Fruit fly (Drosophila melanogaster) whole organism, embryonic: ENCODE data around the gene Surf1.
A peak's percentile ranks its signal among the peaks of the same experiment; 100 is the strongest.

Source experiments
- ATbp ChIP-seq: fragments of 200-800 bp; sonication (Bioruptor generic); optimal IDR thresholded peaks from 2 replicates; lab custom pipeline; 2017; ENCODE audit warnings: missing biosample characterization, mild to moderate bottlenecking, missing genetic modification characterization, missing genetic modification reagents
- Atf-2 ChIP-seq: fragments of 200-800 bp; sonication (Bioruptor generic); optimal IDR thresholded peaks from 2 replicates; lab custom pipeline; 2016; ENCODE audit warnings: missing biosample characterization, missing genetic modification characterization
- Bdp1 ChIP-seq: fragments of 200-800 bp; sonication (Bioruptor generic); optimal IDR thresholded peaks from 3 replicates; lab custom pipeline; 2016; ENCODE audit warnings: missing biosample characterization, missing genetic modification characterization
- BtbVII ChIP-seq: fragments of 200-800 bp; sonication (Bioruptor generic); optimal IDR thresholded peaks from 3 replicates; lab custom pipeline; 2017; ENCODE audit warnings: missing biosample characterization, mild to moderate bottlenecking, missing genetic modification characterization
- CG10366 ChIP-seq: fragments of 200-800 bp; sonication (Bioruptor generic); IDR thresholded peaks from 2 replicates; pipeline ENCODE4 v1.3.6; 2022; ENCODE audit warnings: missing biosample characterization, missing genetic modification characterization
- CG10543 ChIP-seq: fragments of 200-800 bp; sonication (Bioruptor generic); optimal IDR thresholded peaks from 3 replicates; lab custom pipeline; 2017; ENCODE audit warnings: missing biosample characterization, mild to moderate bottlenecking, missing genetic modification characterization, moderate library complexity
- CG14667 ChIP-seq: fragments of 200-800 bp; sonication (Bioruptor generic); IDR thresholded peaks from 2 replicates; pipeline ENCODE4 v1.3.6; 2022; ENCODE audit warnings: missing biosample characterization, missing genetic modification characterization
- CG15479 ChIP-seq: fragments of 200-800 bp; sonication (Bioruptor generic); optimal IDR thresholded peaks from 3 replicates; lab custom pipeline; 2019; ENCODE audit warnings: missing biosample characterization, mild to moderate bottlenecking, missing genetic modification characterization, moderate library complexity
- CG17186 ChIP-seq: fragments of 200-800 bp; sonication (Bioruptor generic); optimal IDR thresholded peaks from 3 replicates; lab custom pipeline; 2017; ENCODE audit warnings: missing biosample characterization, missing genetic modification reagents, missing genetic modification characterization
- CG17361 ChIP-seq: fragments of 200-800 bp; sonication (Bioruptor generic); IDR thresholded peaks from 3 replicates; pipeline ENCODE4 v1.3.6; 2022; ENCODE audit warnings: missing biosample characterization, missing genetic modification characterization
- CG17385 ChIP-seq: fragments of 200-800 bp; sonication (Bioruptor generic); optimal IDR thresholded peaks from 3 replicates; lab custom pipeline; 2018; ENCODE audit warnings: missing biosample characterization, mild to moderate bottlenecking, missing genetic modification characterization
- CG1792 ChIP-seq: fragments of 200-800 bp; sonication (Bioruptor generic); optimal IDR thresholded peaks from 2 replicates; lab custom pipeline; 2016; ENCODE audit warnings: missing biosample characterization, missing genetic modification characterization
- CG2678 ChIP-seq: fragments of 200-800 bp; sonication (Bioruptor generic); optimal IDR thresholded peaks from 3 replicates; lab custom pipeline; 2019; ENCODE audit warnings: missing biosample characterization, mild to moderate bottlenecking, missing genetic modification characterization, moderate library complexity
- CG2889 ChIP-seq: fragments of 200-800 bp; sonication (Bioruptor generic); IDR thresholded peaks from 3 replicates; pipeline ENCODE4 v1.3.6; 2022; ENCODE audit warnings: missing biosample characterization, missing genetic modification characterization
- CG33213 ChIP-seq: fragments of 200-800 bp; sonication (Bioruptor generic); optimal IDR thresholded peaks from 3 replicates; lab custom pipeline; 2016; ENCODE audit warnings: missing biosample characterization, missing genetic modification characterization
- CG4328 ChIP-seq: fragments of 200-800 bp; sonication (Bioruptor generic); optimal IDR thresholded peaks from 3 replicates; lab custom pipeline; 2017; ENCODE audit warnings: missing biosample characterization, missing genetic modification reagents, missing genetic modification characterization
- CG4707 ChIP-seq: fragments of 200-800 bp; sonication (Bioruptor generic); optimal IDR thresholded peaks from 2 replicates; lab custom pipeline; 2018; ENCODE audit warnings: missing biosample characterization, mild to moderate bottlenecking, missing genetic modification characterization, moderate library complexity
- CG6175 ChIP-seq: fragments of 200-800 bp; sonication (Bioruptor generic); IDR thresholded peaks from 3 replicates; pipeline ENCODE4 v1.3.6; 2022; ENCODE audit warnings: missing biosample characterization, missing genetic modification characterization
- CG6854 ChIP-seq: fragments of 200-800 bp; sonication (Bioruptor generic); optimal IDR thresholded peaks from 3 replicates; lab custom pipeline; 2017; ENCODE audit warnings: missing biosample characterization, mild to moderate bottlenecking, missing genetic modification characterization
- CG7928 ChIP-seq: fragments of 200-800 bp; sonication (Bioruptor generic); optimal IDR thresholded peaks from 2 replicates; lab custom pipeline; 2017; ENCODE audit warnings: missing biosample characterization, mild to moderate bottlenecking, missing genetic modification characterization
- CG9437 ChIP-seq: fragments of 200-800 bp; sonication (Bioruptor generic); optimal IDR thresholded peaks from 2 replicates; lab custom pipeline; 2018; ENCODE audit warnings: missing biosample characterization, mild to moderate bottlenecking, missing genetic modification characterization
- Dbx ChIP-seq: fragments of 200-800 bp; sonication (Bioruptor generic); IDR thresholded peaks from 3 replicates; pipeline ENCODE4 v1.3.6; 2022; ENCODE audit warnings: missing biosample characterization, missing genetic modification characterization
- Dip3 ChIP-seq: fragments of 200-800 bp; sonication (Bioruptor generic); optimal IDR thresholded peaks from 3 replicates; lab custom pipeline; 2016; ENCODE audit warnings: missing biosample characterization, missing genetic modification characterization
- Gug ChIP-seq: fragments of 200-800 bp; sonication (Bioruptor generic); IDR thresholded peaks from 4 replicates; pipeline ENCODE4 v1.3.6; 2022; ENCODE audit warnings: missing biosample characterization, missing genetic modification characterization
- Mes4 ChIP-seq: fragments of 200-800 bp; sonication (Bioruptor generic); optimal IDR thresholded peaks from 2 replicates; lab custom pipeline; 2016; ENCODE audit warnings: missing biosample characterization, missing genetic modification characterization
- NK7.1 ChIP-seq: fragments of 200-800 bp; sonication (Bioruptor generic); optimal IDR thresholded peaks from 3 replicates; lab custom pipeline; 2016; ENCODE audit warnings: missing biosample characterization, missing genetic modification characterization
- Sin3A ChIP-seq: fragments of >200 bp; optimal IDR thresholded peaks from 2 replicates; lab custom pipeline; 2018
- Sox102F ChIP-seq: fragments of 200-800 bp; sonication (Bioruptor generic); optimal IDR thresholded peaks from 2 replicates; lab custom pipeline; 2018; ENCODE audit warnings: missing biosample characterization, mild to moderate bottlenecking, missing genetic modification characterization, moderate library complexity
- TFAM ChIP-seq: fragments of 200-800 bp; sonication (Bioruptor generic); optimal IDR thresholded peaks from 2 replicates; lab custom pipeline; 2017; ENCODE audit warnings: missing biosample characterization, missing genetic modification characterization, inconsistent platforms
- Xrp1 ChIP-seq: fragments of 200-800 bp; sonication (Bioruptor generic); IDR thresholded peaks from 2 replicates; pipeline ENCODE4 v1.3.6; 2022; ENCODE audit warnings: missing biosample characterization, missing genetic modification characterization
- YL-1 ChIP-seq: fragments of 200-800 bp; sonication (Bioruptor generic); optimal IDR thresholded peaks from 3 replicates; lab custom pipeline; 2017; ENCODE audit warnings: missing biosample characterization, mild to moderate bottlenecking, missing genetic modification characterization
- cato ChIP-seq: fragments of 200-800 bp; sonication (Bioruptor generic); optimal IDR thresholded peaks from 2 replicates; lab custom pipeline; 2016; ENCODE audit warnings: missing biosample characterization, missing genetic modification characterization, borderline replicate concordance
- ci ChIP-seq: fragments of 200-800 bp; sonication (Bioruptor generic); IDR thresholded peaks from 3 replicates; pipeline ENCODE4 v1.3.6; 2022; ENCODE audit warnings: missing biosample characterization, missing genetic modification characterization
- croc ChIP-seq: fragments of 200-800 bp; sonication (Bioruptor generic); conservative IDR thresholded peaks from 3 replicates; pipeline ENCODE4 v1.3.6; 2022; ENCODE audit warnings: missing biosample characterization, missing genetic modification characterization
- fd96Cb ChIP-seq: fragments of 200-800 bp; sonication (Bioruptor generic); optimal IDR thresholded peaks from 2 replicates; lab custom pipeline; 2018; ENCODE audit warnings: missing biosample characterization, mild to moderate bottlenecking, missing genetic modification characterization, moderate library complexity
- fru ChIP-seq: fragments of >200 bp; optimal IDR thresholded peaks from 2 replicates; lab custom pipeline; 2017
- jumu ChIP-seq: fragments of 200-800 bp; sonication (Bioruptor generic); optimal IDR thresholded peaks from 3 replicates; lab custom pipeline; 2016; ENCODE audit warnings: missing biosample characterization, missing genetic modification characterization
- lmd ChIP-seq: fragments of 200-800 bp; sonication (Bioruptor generic); IDR thresholded peaks from 2 replicates; pipeline ENCODE4 v1.3.6; 2022; ENCODE audit warnings: missing biosample characterization, missing genetic modification characterization
- pb ChIP-seq: fragments of 200-800 bp; sonication (Bioruptor generic); optimal IDR thresholded peaks from 3 replicates; lab custom pipeline; 2016; ENCODE audit warnings: missing biosample characterization, missing genetic modification characterization
- sens ChIP-seq: fragments of 200-800 bp; sonication (Bioruptor generic); peaks from one replicate; lab custom pipeline; 2016; ENCODE audit warnings: missing biosample characterization, missing genetic modification characterization
- shn ChIP-seq: fragments of 200-800 bp; sonication (Bioruptor generic); optimal IDR thresholded peaks from 3 replicates; lab custom pipeline; 2016; ENCODE audit warnings: missing biosample characterization, missing genetic modification characterization
- slbo ChIP-seq: fragments of 200-800 bp; sonication (Bioruptor generic); IDR thresholded peaks from 2 replicates; pipeline ENCODE4 v1.3.6; 2022; ENCODE audit warnings: missing biosample characterization, missing genetic modification characterization
- slou ChIP-seq: fragments of 200-800 bp; sonication (Bioruptor generic); optimal IDR thresholded peaks from 3 replicates; lab custom pipeline; 2016; ENCODE audit warnings: missing biosample characterization, missing genetic modification characterization
- sqz ChIP-seq: fragments of 200-800 bp; sonication (Bioruptor generic); optimal IDR thresholded peaks from 3 replicates; lab custom pipeline; 2018; ENCODE audit warnings: missing biosample characterization, mild to moderate bottlenecking, missing genetic modification characterization
- tap ChIP-seq: fragments of 200-800 bp; optimal IDR thresholded peaks from 3 replicates; lab custom pipeline; 2019; ENCODE audit warnings: missing biosample characterization, mild to moderate bottlenecking, missing genetic modification characterization, moderate library complexity
- tup ChIP-seq: fragments of 200-800 bp; sonication (Bioruptor generic); optimal IDR thresholded peaks from 2 replicates; lab custom pipeline; 2016; ENCODE audit warnings: missing biosample characterization, mild to moderate bottlenecking, missing genetic modification characterization, moderate library complexity
- twi ChIP-seq: fragments of 200-800 bp; optimal IDR thresholded peaks from 2 replicates; lab custom pipeline; 2019; ENCODE audit warnings: missing biosample characterization, mild to moderate bottlenecking, missing genetic modification characterization, moderate library complexity
- zfh2 ChIP-seq: fragments of 200-800 bp; sonication (Bioruptor generic); optimal IDR thresholded peaks from 2 replicates; lab custom pipeline; 2016; ENCODE audit warnings: missing biosample characterization, missing genetic modification characterization

Gene Surf1

dm6 chr3L:6978757-6979386 lies 20.7 kb downstream of the Surf1 start (continued):
- TF ChIP-seq CG17186 (GFP tag; lab: Kevin White, UChicago) (no peak), Xrp1 (peak; percentile 29; the same call in 1 of the 2 replicates), sens (GFP tag; lab: Kevin White, UChicago) (peak; percentile 58), NK7.1 (no peak), CG2889 (GFP tag; lab: Robert Waterston, UW) (no peak)

dm6 chr3L:6979387-6980249 lies 21.5 kb downstream of the Surf1 start, which contains the start of gene Galphai:
Gene Galphai (minus strand): TSS chr3L:6980044.
- TF ChIP-seq CG1792 (peak; percentile 28), sqz (GFP tag; lab: Kevin White, UChicago) (peak; percentile 91), ci (peak; percentile 77; the same call in 2 of the 3 replicates), zfh2 (peak; percentile 58), lmd (peak; percentile 30; the same call in 1 of the 2 replicates), fru (lab: Kevin White, UChicago) (no peak), CG17361 (GFP tag; lab: Robert Waterston, UW) (no peak), TFAM (GFP tag; lab: Kevin White, UChicago) (no peak), CG6175 (no peak), Dbx (GFP tag; lab: Robert Waterston, UW) (peak; percentile 57; the same call in 1 of the 3 replicates), Bdp1 (GFP tag; lab: Kevin White, UChicago) (peak; percentile 62), slou (no peak), croc (GFP tag; lab: Robert Waterston, UW) (no peak), Atf-2 (no peak), pb (GFP tag; lab: Kevin White, UChicago) (peak; percentile 38), CG4328 (GFP tag; lab: Kevin White, UChicago) (no peak), CG6854 (GFP tag; lab: Kevin White, UChicago) (no peak), CG7928 (GFP tag; lab: Kevin White, UChicago) (peak; percentile 48), Sox102F (GFP tag; lab: Kevin White, UChicago) (no peak), CG33213 (peak; percentile 97), CG2678 (no peak), ATbp (no peak), CG14667 (no peak), shn (GFP tag; lab: Kevin White, UChicago) (peak; percentile 58), CG15479 (peak; percentile 96), BtbVII (GFP tag; lab: Kevin White, UChicago) (no peak), CG10543 (GFP tag; lab: Kevin White, UChicago) (peak; percentile 13), tup (GFP tag; lab: Kevin White, UChicago) (no peak), YL-1 (GFP tag; lab: Kevin White, UChicago) (peak; percentile 81), Mes4 (GFP tag; lab: Kevin White, UChicago) (peak; percentile 27), Gug (no peak), twi (tag; lab: Kevin White, UChicago) (no peak), CG4707 (GFP tag; lab: Kevin White, UChicago) (no peak), CG17385 (no peak), tap (tag; lab: Kevin White, UChicago) (peak; percentile 33), CG9437 (GFP tag; lab: Kevin White, UChicago) (no peak), CG10366 (GFP tag; lab: Robert Waterston, UW) (no peak), slbo (GFP tag; lab: Robert Waterston, UW) (peak; percentile 40), cato (GFP tag; lab: Kevin White, UChicago) (no peak), jumu (GFP tag; lab: Kevin White, UChicago) (peak; percentile 75), Sin3A (lab: Kevin White, UChicago) (peak; percentile 88), Dip3 (GFP tag; lab: Kevin White, UChicago) (peak; percentile 68), fd96Cb (tag; lab: Kevin White, UChicago) (no peak)
